Fruit fly (Drosophila melanogaster) whole organism, embryonic: ENCODE measurements around the gene Mrp5.

Experiments
- Atf6 ChIP-seq: fragments of 200-800 bp; sonication (Bioruptor generic); IDR thresholded peaks from 2 replicates; pipeline ENCODE4 v1.3.6; 2022; ENCODE audit warnings: missing biosample characterization, missing genetic modification characterization
- CG10274 ChIP-seq: fragments of 200-800 bp; sonication (Bioruptor generic); optimal IDR thresholded peaks from 3 replicates; lab custom pipeline; 2017; ENCODE audit warnings: missing biosample characterization, mild to moderate bottlenecking, missing genetic modification characterization
- CG13424 ChIP-seq: fragments of 200-800 bp; sonication (Bioruptor generic); optimal IDR thresholded peaks from 2 replicates; lab custom pipeline; 2019; ENCODE audit warnings: missing biosample characterization, mild to moderate bottlenecking, missing genetic modification characterization, moderate library complexity
- CG15601 ChIP-seq: fragments of 200-800 bp; sonication (Bioruptor generic); optimal IDR thresholded peaks from 3 replicates; lab custom pipeline; 2019; ENCODE audit warnings: missing biosample characterization, mild to moderate bottlenecking, missing genetic modification characterization, moderate library complexity
- CG1602 ChIP-seq: fragments of 200-800 bp; sonication (Bioruptor generic); optimal IDR thresholded peaks from 3 replicates; lab custom pipeline; 2016; ENCODE audit warnings: missing biosample characterization, missing genetic modification characterization
- CG16779 ChIP-seq: fragments of 200-800 bp; sonication (Bioruptor generic); IDR thresholded peaks from 2 replicates; pipeline ENCODE4 v1.3.6; 2022; ENCODE audit warnings: missing biosample characterization, missing genetic modification characterization
- CG17328 ChIP-seq: fragments of 200-800 bp; sonication (Bioruptor generic); IDR thresholded peaks from 2 replicates; pipeline ENCODE4 v1.3.6; 2022; ENCODE audit warnings: missing biosample characterization, missing genetic modification characterization
- CG1792 ChIP-seq: fragments of 200-800 bp; sonication (Bioruptor generic); optimal IDR thresholded peaks from 2 replicates; lab custom pipeline; 2016; ENCODE audit warnings: missing biosample characterization, missing genetic modification characterization
- CG1832 ChIP-seq: fragments of 200-800 bp; sonication (Bioruptor generic); optimal IDR thresholded peaks from 2 replicates; lab custom pipeline; 2017; ENCODE audit warnings: missing biosample characterization, mild to moderate bottlenecking, missing genetic modification characterization, inconsistent platforms
- CG18599 ChIP-seq: fragments of 200-800 bp; sonication (Bioruptor generic); optimal IDR thresholded peaks from 3 replicates; lab custom pipeline; 2017; ENCODE audit warnings: missing biosample characterization, missing genetic modification characterization, mild to moderate bottlenecking, moderate library complexity, missing genetic modification reagents
- CG18619 ChIP-seq: fragments of 200-800 bp; sonication (Bioruptor generic); optimal IDR thresholded peaks from 3 replicates; lab custom pipeline; 2017; ENCODE audit warnings: missing biosample characterization, mild to moderate bottlenecking, missing genetic modification characterization
- CG31365 ChIP-seq: fragments of 200-800 bp; sonication (Bioruptor generic); optimal IDR thresholded peaks from 2 replicates; lab custom pipeline; 2018; ENCODE audit warnings: missing biosample characterization, mild to moderate bottlenecking, missing genetic modification characterization
- CG3838 ChIP-seq: fragments of 200-800 bp; sonication (Bioruptor generic); optimal IDR thresholded peaks from 3 replicates; lab custom pipeline; 2016; ENCODE audit warnings: missing biosample characterization, missing genetic modification characterization
- CG4328 ChIP-seq: fragments of 200-800 bp; sonication (Bioruptor generic); optimal IDR thresholded peaks from 3 replicates; lab custom pipeline; 2017; ENCODE audit warnings: missing biosample characterization, missing genetic modification reagents, missing genetic modification characterization
- CG4424 ChIP-seq: fragments of 200-800 bp; sonication (Bioruptor generic); optimal IDR thresholded peaks from 3 replicates; lab custom pipeline; 2016; ENCODE audit warnings: missing biosample characterization, missing genetic modification characterization
- CG7745 ChIP-seq: fragments of 200-800 bp; sonication (Bioruptor generic); optimal IDR thresholded peaks from 2 replicates; lab custom pipeline; 2018; ENCODE audit warnings: missing biosample characterization, mild to moderate bottlenecking, missing genetic modification characterization, moderate library complexity
- CG8388 ChIP-seq: fragments of 200-800 bp; sonication (Bioruptor generic); optimal IDR thresholded peaks from 2 replicates; lab custom pipeline; 2019; ENCODE audit warnings: missing biosample characterization, mild to moderate bottlenecking, missing genetic modification characterization, moderate library complexity
- CG9817 ChIP-seq: fragments of 200-800 bp; sonication (Bioruptor generic); optimal IDR thresholded peaks from 2 replicates; lab custom pipeline; 2018; ENCODE audit warnings: missing biosample characterization, mild to moderate bottlenecking, missing genetic modification characterization, moderate library complexity
- CoRest ChIP-seq: fragments of 200-800 bp; sonication (Bioruptor generic); optimal IDR thresholded peaks from 3 replicates; lab custom pipeline; 2018; ENCODE audit warnings: missing biosample characterization, mild to moderate bottlenecking, missing genetic modification characterization, moderate library complexity
- D19A ChIP-seq: fragments of 200-800 bp; optimal IDR thresholded peaks from 3 replicates; lab custom pipeline; 2019; ENCODE audit warnings: missing biosample characterization, mild to moderate bottlenecking, missing genetic modification characterization, moderate library complexity
- H2.0 ChIP-seq: fragments of 200-800 bp; sonication (Bioruptor generic); IDR thresholded peaks from 2 replicates; pipeline ENCODE4 v1.3.6; 2022; ENCODE audit warnings: missing biosample characterization, missing genetic modification characterization
- Hmr ChIP-seq: fragments of 200-800 bp; sonication (Bioruptor generic); optimal IDR thresholded peaks from 3 replicates; lab custom pipeline; 2017; ENCODE audit warnings: mild to moderate bottlenecking, missing biosample characterization, missing genetic modification reagents, missing genetic modification characterization
- Six4 ChIP-seq: fragments of 200-800 bp; sonication (Bioruptor generic); optimal IDR thresholded peaks from 2 replicates; lab custom pipeline; 2016; ENCODE audit warnings: missing biosample characterization, missing genetic modification characterization
- cato ChIP-seq: fragments of 200-800 bp; sonication (Bioruptor generic); optimal IDR thresholded peaks from 2 replicates; lab custom pipeline; 2016; ENCODE audit warnings: missing biosample characterization, missing genetic modification characterization, borderline replicate concordance
- chm ChIP-seq: fragments of 200-800 bp; sonication (Bioruptor generic); IDR thresholded peaks from 2 replicates; pipeline ENCODE4 v1.3.6; 2022; ENCODE audit warnings: missing biosample characterization, missing genetic modification characterization
- crp ChIP-seq, 2 experiments: fragments of 200-800 bp; sonication (Bioruptor generic); optimal IDR thresholded peaks; 2 replicates in 1 of 2; 3 replicates in 1 of 2; lab custom pipeline; 2017; ENCODE audit warnings: missing biosample characterization in 2 of 2, missing genetic modification characterization in 2 of 2, mild to moderate bottlenecking in 1 of 2, moderate library complexity in 1 of 2
- cwo ChIP-seq: fragments of 200-800 bp; sonication (Bioruptor generic); optimal IDR thresholded peaks from 3 replicates; lab custom pipeline; 2017; ENCODE audit warnings: missing biosample characterization, missing genetic modification characterization, mild to moderate bottlenecking, moderate library complexity, missing genetic modification reagents
- dm ChIP-seq: fragments of 200-800 bp; sonication (Bioruptor generic); optimal IDR thresholded peaks from 3 replicates; lab custom pipeline; 2016; ENCODE audit warnings: missing biosample characterization, missing genetic modification characterization
- gem ChIP-seq: fragments of 200-800 bp; sonication (Bioruptor generic); optimal IDR thresholded peaks from 2 replicates; lab custom pipeline; 2019; ENCODE audit warnings: missing biosample characterization, mild to moderate bottlenecking, missing genetic modification characterization, moderate library complexity
- gfzf ChIP-seq: fragments of 200-800 bp; sonication (Bioruptor generic); optimal IDR thresholded peaks from 2 replicates; lab custom pipeline; 2016; ENCODE audit warnings: missing biosample characterization, mild to moderate bottlenecking, missing genetic modification characterization, moderate library complexity
- insv ChIP-seq, 2 experiments: fragments of 200-800 bp; sonication (Bioruptor generic); optimal IDR thresholded peaks; 3 replicates each; lab custom pipeline; 2016 to 2018; ENCODE audit warnings: missing biosample characterization in 2 of 2, missing genetic modification characterization in 2 of 2
- klu ChIP-seq: fragments of 200-800 bp; sonication (Bioruptor generic); IDR thresholded peaks from 2 replicates; pipeline ENCODE4 v1.3.6; 2022; ENCODE audit warnings: missing biosample characterization, missing genetic modification characterization
- luna ChIP-seq: fragments of 200-800 bp; sonication (Bioruptor generic); optimal IDR thresholded peaks from 2 replicates; lab custom pipeline; 2016; ENCODE audit warnings: missing biosample characterization, missing genetic modification characterization
- nau ChIP-seq: fragments of 200-800 bp; sonication (Bioruptor generic); optimal IDR thresholded peaks from 3 replicates; lab custom pipeline; 2017; ENCODE audit warnings: missing biosample characterization, mild to moderate bottlenecking, missing genetic modification characterization, missing genetic modification reagents
- pros ChIP-seq: fragments of 200-800 bp; sonication (Bioruptor generic); optimal IDR thresholded peaks from 3 replicates; lab custom pipeline; 2019; ENCODE audit warnings: missing biosample characterization, mild to moderate bottlenecking, missing genetic modification characterization, moderate library complexity
- sim ChIP-seq: fragments of 200-800 bp; sonication (Bioruptor generic); IDR thresholded peaks from 2 replicates; pipeline ENCODE4 v1.3.6; 2022; ENCODE audit warnings: missing biosample characterization, missing genetic modification characterization
- ssp ChIP-seq: fragments of 200-800 bp; sonication (Bioruptor generic); IDR thresholded peaks from 2 replicates; pipeline ENCODE4 v1.3.6; 2022; ENCODE audit warnings: missing biosample characterization, missing genetic modification characterization
- sug ChIP-seq: fragments of 200-800 bp; optimal IDR thresholded peaks from 2 replicates; lab custom pipeline; 2019; ENCODE audit warnings: missing biosample characterization, mild to moderate bottlenecking, missing genetic modification characterization, moderate library complexity
- vfl ChIP-seq: fragments of 200-800 bp; sonication (Bioruptor generic); optimal IDR thresholded peaks from 2 replicates; lab custom pipeline; 2016; ENCODE audit warnings: missing biosample characterization, missing genetic modification characterization
- vnd ChIP-seq: fragments of 200-800 bp; sonication (Bioruptor generic); IDR thresholded peaks from 3 replicates; pipeline ENCODE4 v1.3.6; 2022; ENCODE audit warnings: missing biosample characterization, missing genetic modification characterization; ENCODE audit not compliant: partially characterized antibody
- yki ChIP-seq: fragments of >200 bp; optimal IDR thresholded peaks from 3 replicates; lab custom pipeline; 2018

Mrp5 gene

DNA sequence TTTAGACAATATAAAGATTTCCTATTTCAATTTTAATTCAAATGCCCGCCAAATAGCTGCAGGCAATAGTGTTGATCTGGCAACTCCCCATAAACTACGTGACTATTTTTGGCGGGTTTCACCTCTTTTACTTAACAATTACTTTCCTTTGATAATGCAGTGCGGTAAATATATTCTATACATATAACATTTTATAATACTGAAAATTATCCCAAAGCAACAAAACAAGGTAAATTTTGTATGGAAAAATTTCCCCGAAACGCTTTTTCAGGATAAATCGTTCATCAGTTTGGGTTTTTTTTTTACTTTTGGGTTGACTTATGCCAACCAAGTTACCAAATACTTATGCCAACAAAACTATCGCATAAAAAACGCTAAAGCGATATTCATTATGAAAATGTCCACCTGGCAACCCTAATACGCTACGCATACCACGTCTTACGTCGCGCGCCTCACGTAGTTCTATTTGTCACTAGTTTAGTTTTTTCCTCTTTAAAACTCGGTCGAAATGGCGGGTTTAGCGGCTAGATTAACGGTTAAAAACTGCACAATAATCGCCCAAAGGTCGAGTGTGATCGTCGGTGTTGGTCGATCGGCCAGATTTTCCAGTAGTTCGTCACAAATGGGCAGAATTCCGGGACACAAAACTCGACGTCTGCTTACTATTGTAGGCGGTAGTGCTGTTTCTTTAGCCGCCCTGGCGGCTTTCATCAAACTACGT, 28.4 kb downstream of the Mrp5 start, which contains the start of gene MICU3 (continued):
- peak in 1 of 2 experiments; percentile 31 for TF ChIP-seq crp (GFP tag; optimal IDR thresholded peaks at IDR 0.05; lab: Kevin White, UChicago)
- TF ChIP-seq CG15601 (tag; lab: Kevin White, UChicago), result peak; percentile 61
- TF ChIP-seq CG1792 (GFP tag; lab: Kevin White, UChicago), result peak; percentile 22
- peak; percentile 67 for TF ChIP-seq CG4424 (GFP tag; lab: Kevin White, UChicago)
- TF ChIP-seq luna, result peak; percentile 49
- peak; percentile 77 for TF ChIP-seq gem
- no peak for TF ChIP-seq CG31365 (tag; lab: Kevin White, UChicago)
- TF ChIP-seq pros (GFP tag; lab: Kevin White, UChicago), result no peak
- peak; percentile 79 for TF ChIP-seq CG1602
- TF ChIP-seq CG9817 (tag; lab: Kevin White, UChicago), result peak; percentile 53
- peak; percentile 30 for TF ChIP-seq Hmr
- no peak for TF ChIP-seq yki (lab: Kevin White, UChicago)
- peak; percentile 61 for TF ChIP-seq CG18619 (GFP tag; lab: Kevin White, UChicago)
- peak; percentile 81 for TF ChIP-seq CoRest (tag; lab: Kevin White, UChicago)
- TF ChIP-seq gfzf (GFP tag; lab: Kevin White, UChicago), result peak; percentile 29
- TF ChIP-seq cato (GFP tag; lab: Kevin White, UChicago), result peak; percentile 53
- TF ChIP-seq cwo (GFP tag; lab: Kevin White, UChicago), result peak; percentile 16
- TF ChIP-seq sug (tag; lab: Kevin White, UChicago), result peak; percentile 1
- TF ChIP-seq sim, result no peak
- TF ChIP-seq vfl (GFP tag; lab: Kevin White, UChicago), result peak; percentile 60
- TF ChIP-seq CG18599 (GFP tag; lab: Kevin White, UChicago), result peak; percentile 10
- TF ChIP-seq vnd, result peak; percentile 57; the same call in 2 of the 3 replicates
- peak; percentile 58 for TF ChIP-seq CG17328 (GFP tag; lab: Robert Waterston, UW)
- TF ChIP-seq ssp (GFP tag; lab: Robert Waterston, UW), result peak; percentile 37; the same call in 1 of the 2 replicates
- no peak for TF ChIP-seq CG7745 (tag; lab: Kevin White, UChicago)
- no peak for TF ChIP-seq CG1832 (GFP tag; lab: Kevin White, UChicago)
- TF ChIP-seq CG13424, result peak; percentile 67
- TF ChIP-seq CG10274 (GFP tag; lab: Kevin White, UChicago), result peak; percentile 19
- no peak for TF ChIP-seq nau
- TF ChIP-seq CG16779, result no peak
- peak; percentile 13 for TF ChIP-seq CG3838 (GFP tag; lab: Kevin White, UChicago)
- no peak for TF ChIP-seq Atf6 (GFP tag; lab: Robert Waterston, UW)
- no peak for TF ChIP-seq klu (GFP tag; lab: Robert Waterston, UW)
- TF ChIP-seq insv (GFP tag; optimal IDR thresholded peaks at IDR 0.05; lab: Kevin White, UChicago), result no peak
- no peak for TF ChIP-seq D19A (tag; lab: Kevin White, UChicago)
- TF ChIP-seq CG4328 (GFP tag; lab: Kevin White, UChicago), result no peak
- TF ChIP-seq CG8388, result peak; percentile 31
- peak; percentile 53; the same call in 1 of the 2 replicates for TF ChIP-seq H2.0 (GFP tag; lab: Robert Waterston, UW)
- peak; percentile 71; the same call in 1 of the 2 replicates for TF ChIP-seq chm (GFP tag; lab: Robert Waterston, UW)
- no peak for TF ChIP-seq dm (GFP tag; lab: Kevin White, UChicago)
- peak; percentile 69 for TF ChIP-seq Six4
